Worm (Caenorhabditis elegans) whole organism, young adult: ENCODE results near the gene F14D2.5.

Source experiments
- B0019.2 ChIP-seq: fragments of 200-800 bp; sonication (Bioruptor generic); conservative IDR thresholded peaks from 2 replicates; pipeline ENCODE4 v1.3.6; 2022; ENCODE audit warnings: missing genetic modification reagents, missing genetic modification characterization, missing compliant biosample characterization
- F33H1.4 ChIP-seq: fragments of 200-800 bp; sonication (Bioruptor generic); IDR thresholded peaks from 2 replicates; pipeline ENCODE4 v1.3.6; 2022; ENCODE audit warnings: missing genetic modification reagents, missing genetic modification characterization, missing compliant biosample characterization
- F49E8.2 ChIP-seq: sonication (generic microtip); optimal IDR thresholded peaks from 3 replicates; lab custom pipeline; 2017; ENCODE audit warnings: missing genetic modification characterization, mild to moderate bottlenecking, missing compliant biosample characterization, antibody characterized with exemption, moderate library complexity; ENCODE audit not compliant: insufficient read depth
- F52B5.7 ChIP-seq: sonication (generic microtip); optimal IDR thresholded peaks from 2 replicates; lab custom pipeline; 2016; ENCODE audit warnings: mild to moderate bottlenecking, missing genetic modification characterization, missing compliant biosample characterization
- K11D2.4 ChIP-seq: fragments of 200-800 bp; sonication (Bioruptor generic); IDR thresholded peaks from 2 replicates; pipeline ENCODE4 v1.3.6; 2022; ENCODE audit warnings: missing genetic modification reagents, missing genetic modification characterization, missing compliant biosample characterization
- Y79H2A.3 ChIP-seq: fragments of 200-800 bp; sonication (Bioruptor generic); conservative IDR thresholded peaks from 2 replicates; pipeline ENCODE4 v1.3.6; 2022; ENCODE audit warnings: missing genetic modification reagents, missing genetic modification characterization, missing compliant biosample characterization
- Y95B8A.8 ChIP-seq: fragments of 200-800 bp; sonication (Bioruptor generic); IDR thresholded peaks from 2 replicates; pipeline ENCODE4 v1.3.6; 2022; ENCODE audit warnings: missing genetic modification reagents, missing genetic modification characterization, missing compliant biosample characterization
- ZK185.1 ChIP-seq: sonication (generic microtip); optimal IDR thresholded peaks from 2 replicates; lab custom pipeline; 2016; ENCODE audit warnings: mild to moderate bottlenecking, missing genetic modification characterization, missing compliant biosample characterization; ENCODE audit not compliant: poor library complexity, severe bottlenecking
- akir-1 ChIP-seq: fragments of 200-800 bp; sonication (Bioruptor generic); optimal IDR thresholded peaks from 2 replicates; lab custom pipeline; 2018; ENCODE audit warnings: mild to moderate bottlenecking, missing genetic modification characterization, moderate library complexity, missing compliant biosample characterization
- ccch-3 ChIP-seq: fragments of 200-800 bp; sonication (Bioruptor generic); optimal IDR thresholded peaks from 2 replicates; lab custom pipeline; 2018; ENCODE audit warnings: mild to moderate bottlenecking, missing genetic modification characterization, missing compliant biosample characterization
- cebp-1 ChIP-seq, 2 experiments: fragments of 200-800 bp in 1 of 2; sonication (Bioruptor generic) in 1 of 2; sonication (generic microtip) in 1 of 2; IDR thresholded peaks in 1 of 2; optimal IDR thresholded peaks in 1 of 2; 2 replicates each; pipeline versions ENCODE4 v1.3.6 to Lab custom; 2017 to 2022; ENCODE audit warnings: missing compliant biosample characterization in 2 of 2, missing genetic modification characterization in 2 of 2, mild to moderate bottlenecking in 1 of 2, missing genetic modification reagents in 1 of 2, moderate library complexity in 1 of 2
- cebp-2 ChIP-seq: fragments of 200-800 bp; sonication (Bioruptor generic); IDR thresholded peaks from 2 replicates; pipeline ENCODE4 v1.3.6; 2022; ENCODE audit warnings: missing genetic modification characterization, missing compliant biosample characterization
- ceh-27 ChIP-seq: fragments of 200-800 bp; sonication (Bioruptor generic); optimal IDR thresholded peaks from 2 replicates; lab custom pipeline; 2018; ENCODE audit warnings: mild to moderate bottlenecking, missing genetic modification characterization, moderate library complexity, missing compliant biosample characterization
- egl-18 ChIP-seq: fragments of 200-800 bp; sonication (Bioruptor generic); IDR thresholded peaks from 2 replicates; pipeline ENCODE4 v1.3.6; 2022; ENCODE audit warnings: missing genetic modification reagents, missing genetic modification characterization, missing compliant biosample characterization
- ekl-4 ChIP-seq: fragments of 200-800 bp; sonication (Bioruptor generic); IDR thresholded peaks from 2 replicates; pipeline ENCODE4 v1.3.6; 2022; ENCODE audit warnings: missing genetic modification reagents, missing genetic modification characterization, missing compliant biosample characterization
- ets-4 ChIP-seq: fragments of 200-800 bp; sonication (Bioruptor generic); optimal IDR thresholded peaks from 2 replicates; lab custom pipeline; 2018; ENCODE audit warnings: mild to moderate bottlenecking, missing genetic modification characterization, missing compliant biosample characterization
- hmg-20 ChIP-seq: fragments of 200-800 bp; sonication (Bioruptor generic); IDR thresholded peaks from 2 replicates; pipeline ENCODE4 v1.3.6; 2022; ENCODE audit warnings: missing genetic modification reagents, missing genetic modification characterization, missing compliant biosample characterization
- hsf-1 ChIP-seq: fragments of 200-800 bp; sonication (Bioruptor generic); IDR thresholded peaks from 2 replicates; pipeline ENCODE4 v1.3.6; 2022; ENCODE audit warnings: missing genetic modification reagents, missing genetic modification characterization, missing compliant biosample characterization
- lir-1 ChIP-seq: fragments of 200-800 bp; sonication (Bioruptor generic); conservative IDR thresholded peaks from 2 replicates; pipeline ENCODE4 v1.3.6; 2022; ENCODE audit warnings: missing genetic modification reagents, missing genetic modification characterization, missing compliant biosample characterization
- madf-10 ChIP-seq: sonication (generic microtip); optimal IDR thresholded peaks from 2 replicates; lab custom pipeline; 2016; ENCODE audit warnings: mild to moderate bottlenecking, missing genetic modification characterization, missing compliant biosample characterization
- mel-28 ChIP-seq: sonication (generic microtip); optimal IDR thresholded peaks from 2 replicates; lab custom pipeline; 2016; ENCODE audit warnings: borderline replicate concordance, mild to moderate bottlenecking, missing genetic modification characterization, missing compliant biosample characterization
- mes-4 ChIP-seq: sonication (generic microtip); optimal IDR thresholded peaks from 2 replicates; lab custom pipeline; 2016; ENCODE audit warnings: missing genotype, missing genetic modification characterization, missing compliant biosample characterization
- nfya-1 ChIP-seq: sonication (generic microtip); optimal IDR thresholded peaks from 2 replicates; lab custom pipeline; 2017; ENCODE audit warnings: antibody characterized with exemption, missing compliant biosample characterization, missing genetic modification characterization, borderline replicate concordance; ENCODE audit not compliant: insufficient read depth
- nfyb-1 ChIP-seq: fragments of 200-800 bp; sonication (Bioruptor generic); IDR thresholded peaks from 2 replicates; pipeline ENCODE4 v1.3.6; 2022; ENCODE audit warnings: missing genetic modification reagents, missing genetic modification characterization, missing compliant biosample characterization
- nhr-179 ChIP-seq: sonication (generic microtip); optimal IDR thresholded peaks from 2 replicates; lab custom pipeline; 2016; ENCODE audit warnings: mild to moderate bottlenecking, missing genetic modification characterization, missing compliant biosample characterization
- nhr-80 ChIP-seq: sonication (generic microtip); optimal IDR thresholded peaks from 2 replicates; lab custom pipeline; 2016; ENCODE audit warnings: missing genetic modification characterization, missing compliant biosample characterization
- pha-4 ChIP-seq: fragments of 150-350 bp; sonication (generic microtip); optimal IDR thresholded peaks from 2 replicates; lab custom pipeline; 2014; ENCODE audit warnings: missing biosample characterization, missing genetic modification reagents, missing genetic modification characterization
- rec-8 ChIP-seq, 2 experiments: sonication (generic microtip); optimal IDR thresholded peaks; 2 replicates each; lab custom pipeline; 2016; ENCODE audit warnings: mild to moderate bottlenecking in 2 of 2, missing genetic modification characterization in 2 of 2, missing genetic modification reagents in 2 of 2, missing genotype in 2 of 2, missing biosample characterization in 1 of 2, missing compliant biosample characterization in 1 of 2, moderate library complexity in 1 of 2
- snpc-1.3 ChIP-seq: sonication (generic microtip); optimal IDR thresholded peaks from 2 replicates; lab custom pipeline; 2017; ENCODE audit warnings: missing genetic modification characterization, mild to moderate bottlenecking, missing compliant biosample characterization, antibody characterized with exemption, moderate library complexity, missing genotype, missing genetic modification reagents; ENCODE audit not compliant: insufficient read depth
- tbp1 ChIP-seq: fragments of 200-800 bp; sonication (Bioruptor generic); optimal IDR thresholded peaks from 2 replicates; lab custom pipeline; 2018; ENCODE audit warnings: mild to moderate bottlenecking, missing genetic modification characterization, missing compliant biosample characterization
- tbx-9 ChIP-seq: sonication (generic microtip); optimal IDR thresholded peaks from 2 replicates; lab custom pipeline; 2016; ENCODE audit warnings: borderline replicate concordance, missing genetic modification characterization, inconsistent platforms, missing compliant biosample characterization
- zim-3 ChIP-seq: sonication (generic microtip); optimal IDR thresholded peaks from 2 replicates; lab custom pipeline; 2017; ENCODE audit warnings: mild to moderate bottlenecking, missing genetic modification characterization, moderate library complexity, missing compliant biosample characterization
- ztf-22 ChIP-seq: fragments of 200-800 bp; sonication (Bioruptor generic); optimal IDR thresholded peaks from 2 replicates; lab custom pipeline; 2018; ENCODE audit warnings: mild to moderate bottlenecking, missing genetic modification characterization, moderate library complexity, missing compliant biosample characterization
- ztf-25 ChIP-seq: fragments of 200-800 bp; sonication (Bioruptor generic); IDR thresholded peaks from 2 replicates; pipeline ENCODE4 v1.3.6; 2022; ENCODE audit warnings: missing genetic modification reagents, missing genetic modification characterization, missing compliant biosample characterization
- ztf-26 ChIP-seq: sonication (generic microtip); optimal IDR thresholded peaks from 2 replicates; lab custom pipeline; 2017; ENCODE audit warnings: missing genetic modification characterization, missing compliant biosample characterization
- ztf-6 ChIP-seq: fragments of 200-800 bp; sonication (Bioruptor generic); IDR thresholded peaks from 2 replicates; pipeline ENCODE4 v1.3.6; 2022; ENCODE audit warnings: missing genetic modification reagents, missing genetic modification characterization, missing compliant biosample characterization

F14D2.5 gene

DNA sequence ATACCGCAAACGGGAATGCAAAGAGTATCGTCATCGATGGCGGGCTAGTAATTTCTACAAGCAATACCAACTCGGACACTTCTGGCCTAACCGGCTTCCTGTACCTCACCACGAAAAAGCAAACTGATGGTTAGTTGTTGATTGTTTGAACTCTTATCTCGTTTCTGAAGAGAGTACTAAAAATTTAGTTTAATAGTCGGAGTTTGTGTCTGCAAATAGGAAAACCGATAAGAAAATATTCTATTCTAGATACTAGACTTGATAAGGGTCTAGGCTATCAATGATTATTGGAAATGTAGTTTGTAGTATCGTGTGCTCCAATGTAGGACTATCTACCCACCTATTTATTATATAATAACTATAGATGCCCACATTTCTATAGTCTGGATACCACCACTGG, 21.5 kb upstream of the F14D2.5 start:
- peak; percentile 29 for TF ChIP-seq nhr-80 (tag; lab: Kevin White, UChicago)
- TF ChIP-seq tbx-9 (tag; lab: Kevin White, UChicago) = no peak
- no peak for TF ChIP-seq nhr-179 (tag; lab: Kevin White, UChicago)

DNA sequence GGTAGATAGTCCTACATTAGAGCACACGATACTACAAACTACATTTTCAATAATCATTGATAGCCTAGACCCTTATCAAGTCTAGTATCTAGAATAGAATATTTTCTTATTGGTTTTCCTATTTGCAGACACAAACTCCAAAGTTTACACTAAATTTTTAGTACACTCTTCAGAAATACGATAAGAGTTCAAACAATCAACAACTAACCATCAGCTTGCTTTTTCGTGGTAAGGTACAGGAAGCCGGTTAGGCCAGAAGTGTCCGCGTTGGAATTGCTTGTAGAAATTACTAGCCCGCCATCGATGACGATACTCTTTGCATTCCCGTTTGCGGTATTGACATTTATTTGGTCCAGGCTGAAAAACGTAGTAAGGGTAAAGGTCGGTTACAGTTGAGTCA, 18.1 kb upstream of the F14D2.5 start, which contains the start of gene Y46D2A.1:
Gene Y46D2A.1 (plus strand): TSS at position 301 of the 400 bp plus-strand sequence.
- TF ChIP-seq nfya-1 (tag; lab: Kevin White, UChicago) (no peak), rec-8 (tag; optimal IDR thresholded peaks at IDR 0.05; lab: Kevin White, UChicago) (no peak), B0019.2 (GFP tag; lab: Robert Waterston, UW) (no peak), F49E8.2 (tag; lab: Kevin White, UChicago) (no peak), tbx-9 (tag; lab: Kevin White, UChicago) (no peak), madf-10 (tag; lab: Kevin White, UChicago) (no peak), Y95B8A.8 (GFP tag; lab: Robert Waterston, UW) (no peak), ets-4 (GFP tag; lab: Kevin White, UChicago) (no peak)
- TF ChIP-seq, all 124 proteins: peak for 0

ce11 chrII:3323179-3323578, 17.2 kb upstream of the F14D2.5 start, which contains the start of gene Y46D2A.2:
Gene Y46D2A.2 (minus strand): TSS chrII:3323279.
- TF ChIP-seq Y79H2A.3 = no peak
- no peak for TF ChIP-seq ekl-4 (GFP tag; lab: Robert Waterston, UW)
- no peak for TF ChIP-seq nfyb-1 (GFP tag; lab: Robert Waterston, UW)
- no peak for TF ChIP-seq hmg-20 (GFP tag; lab: Robert Waterston, UW)
- no peak for TF ChIP-seq tbp1 (GFP tag; lab: Kevin White, UChicago)
- no peak for TF ChIP-seq ZK185.1 (tag; lab: Kevin White, UChicago)
- no peak for TF ChIP-seq pha-4 (tag; lab: Kevin White, UChicago)
- TF ChIP-seq ceh-27 (GFP tag; lab: Kevin White, UChicago) = no peak
- no peak for TF ChIP-seq ztf-22
- TF ChIP-seq ztf-6 (GFP tag; lab: Robert Waterston, UW) = no peak
- TF ChIP-seq snpc-1.3 (tag; lab: Kevin White, UChicago) = no peak
- TF ChIP-seq ztf-26 (tag; lab: Kevin White, UChicago) = no peak

DNA sequence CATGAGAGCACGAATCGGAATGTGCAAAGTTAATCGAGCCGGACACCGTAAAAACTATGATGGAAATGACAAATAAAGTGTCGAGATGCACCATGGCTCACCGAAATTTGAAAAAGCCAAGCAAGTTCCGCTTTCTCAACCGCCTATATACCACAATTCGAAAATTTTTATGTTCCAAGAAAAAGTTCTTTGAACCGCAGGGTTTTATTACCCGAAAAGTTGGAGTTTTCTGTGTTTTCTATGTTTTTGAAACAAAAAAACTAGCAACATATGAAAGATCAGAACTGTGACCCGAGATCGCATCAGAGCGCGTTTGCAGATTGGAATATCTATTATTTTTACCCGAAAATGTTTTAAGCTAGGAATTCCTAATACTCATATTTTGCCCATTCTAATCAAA, 13.2 kb upstream of the F14D2.5 start, which contains the start of gene Y46D2A.3:
Gene Y46D2A.3 (minus strand): TSS at position 101 of the 400 bp plus-strand sequence.
- TF ChIP-seq cebp-2 (GFP tag; lab: Robert Waterston, UW) = no peak
- TF ChIP-seq ztf-25 (GFP tag; lab: Robert Waterston, UW) = no peak
- TF ChIP-seq cebp-1 (GFP tag; IDR thresholded peaks at IDR 0.05; lab: Robert Waterston, UW) = no peak
- no peak for TF ChIP-seq cebp-1 (tag; optimal IDR thresholded peaks at IDR 0.05; lab: Kevin White, UChicago)
- TF ChIP-seq mel-28 (tag; lab: Kevin White, UChicago) = no peak
- TF ChIP-seq F33H1.4 (GFP tag; lab: Robert Waterston, UW) = no peak
- TF ChIP-seq hsf-1 (GFP tag; lab: Robert Waterston, UW) = no peak
- no peak for TF ChIP-seq ccch-3
- TF ChIP-seq mes-4 (tag; lab: Kevin White, UChicago) = no peak
- TF ChIP-seq lir-1 (GFP tag; lab: Robert Waterston, UW) = no peak
- TF ChIP-seq zim-3 (tag; lab: Kevin White, UChicago) = no peak
- no peak for TF ChIP-seq F52B5.7 (tag; lab: Kevin White, UChicago)
- TF ChIP-seq egl-18 (GFP tag; lab: Robert Waterston, UW) = no peak
- no peak for TF ChIP-seq akir-1
- TF ChIP-seq K11D2.4 = no peak
